Worm (Caenorhabditis elegans) whole organism, young adult: ENCODE data around the gene sdz-15.

ENCODE experiments used
- K12H6.12 ChIP-seq: fragments of 200-800 bp; sonication (Bioruptor generic); optimal IDR thresholded peaks from 2 replicates; lab custom pipeline; 2018; ENCODE audit warnings: mild to moderate bottlenecking, missing genetic modification characterization, missing compliant biosample characterization
- hmg-1.2 ChIP-seq: fragments of 200-800 bp; sonication (Bioruptor generic); IDR thresholded peaks from 2 replicates; pipeline ENCODE4 v1.3.6; 2022; ENCODE audit warnings: missing genetic modification reagents, missing genetic modification characterization, missing compliant biosample characterization
- hrde-1 ChIP-seq: sonication (generic microtip); optimal IDR thresholded peaks from 2 replicates; lab custom pipeline; 2016; ENCODE audit warnings: missing genetic modification characterization, mild to moderate bottlenecking, missing compliant biosample characterization, moderate library complexity, missing genotype, missing genetic modification reagents, borderline replicate concordance
- lin-40 ChIP-seq: sonication (generic microtip); optimal IDR thresholded peaks from 2 replicates; lab custom pipeline; 2016; ENCODE audit warnings: missing genetic modification characterization, mild to moderate bottlenecking, missing compliant biosample characterization, missing genotype, missing genetic modification reagents
- ztf-18 ChIP-seq: sonication (generic microtip); optimal IDR thresholded peaks from 2 replicates; lab custom pipeline; 2016; ENCODE audit warnings: missing genotype, mild to moderate bottlenecking, missing genetic modification characterization, missing compliant biosample characterization
- ztf-25 ChIP-seq: fragments of 200-800 bp; sonication (Bioruptor generic); IDR thresholded peaks from 2 replicates; pipeline ENCODE4 v1.3.6; 2022; ENCODE audit warnings: missing genetic modification reagents, missing genetic modification characterization, missing compliant biosample characterization

ce11 chrIII:6500032-6500564, 1.8 kb downstream of the sdz-15 start, which contains the start of gene F23F12.3:
- no peak for TF ChIP-seq lin-40 (tag; lab: Kevin White, UChicago)
- TF ChIP-seq ztf-18 (tag; lab: Kevin White, UChicago): no peak
- no peak for TF ChIP-seq K12H6.12
- TF ChIP-seq hrde-1: no peak
- no peak for TF ChIP-seq ztf-25 (GFP tag; lab: Robert Waterston, UW)
- TF ChIP-seq hmg-1.2 (GFP tag; lab: Robert Waterston, UW): no peak
